Worm (Caenorhabditis elegans) whole organism, L4 larva: ENCODE measurements around the gene sgcb-1.

Experiments used
- ama-1 ChIP-seq: fragments of 150-350 bp; optimal IDR thresholded peaks from 2 replicates; lab custom pipeline; 2014; ENCODE audit warnings: inconsistent platforms, mixed read lengths
- ceh-32 ChIP-seq: sonication (generic microtip); optimal IDR thresholded peaks from 2 replicates; lab custom pipeline; 2016; ENCODE audit warnings: mild to moderate bottlenecking, missing genetic modification characterization, missing compliant biosample characterization; ENCODE audit not compliant: poor library complexity
- zag-1 ChIP-seq: fragments of 150-350 bp; optimal IDR thresholded peaks from 2 replicates; lab custom pipeline; 2014; ENCODE audit warnings: missing biosample characterization, missing genetic modification characterization

DNA sequence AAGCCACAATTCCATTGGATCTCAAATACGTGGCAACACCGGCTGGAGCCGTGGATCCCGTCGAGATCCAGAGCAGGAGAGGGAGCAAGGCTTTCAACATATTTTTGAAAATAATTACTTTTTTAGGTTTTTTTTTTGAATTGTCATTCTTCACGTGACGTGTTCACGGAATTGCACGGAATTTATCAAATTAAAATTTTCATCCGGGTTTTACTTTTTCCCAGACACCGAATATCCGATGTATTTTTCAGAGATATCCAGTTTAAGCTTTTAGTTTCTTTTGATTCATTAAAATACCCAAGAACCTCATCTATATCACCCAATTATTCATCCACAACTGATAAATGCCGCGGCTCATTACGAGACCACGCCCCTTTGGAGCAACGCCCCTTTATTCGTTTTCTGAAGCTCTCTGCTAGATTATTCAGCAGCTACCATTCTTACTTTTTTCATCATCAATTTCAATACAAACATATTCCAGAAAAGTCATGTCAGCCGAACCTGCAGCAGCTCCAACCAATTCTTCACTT is 29.1 kb upstream of the sgcb-1 start, which contains the start of the genes clec-117 and B0432.1:
- TF ChIP-seq zag-1 (tag; lab: Kevin White, UChicago), result no peak
- TF ChIP-seq ama-1 (lab: Kevin White, UChicago), result no peak
- no peak for TF ChIP-seq ceh-32
